Worm (Caenorhabditis elegans): ENCODE results near the gene best-12.

DNA sequence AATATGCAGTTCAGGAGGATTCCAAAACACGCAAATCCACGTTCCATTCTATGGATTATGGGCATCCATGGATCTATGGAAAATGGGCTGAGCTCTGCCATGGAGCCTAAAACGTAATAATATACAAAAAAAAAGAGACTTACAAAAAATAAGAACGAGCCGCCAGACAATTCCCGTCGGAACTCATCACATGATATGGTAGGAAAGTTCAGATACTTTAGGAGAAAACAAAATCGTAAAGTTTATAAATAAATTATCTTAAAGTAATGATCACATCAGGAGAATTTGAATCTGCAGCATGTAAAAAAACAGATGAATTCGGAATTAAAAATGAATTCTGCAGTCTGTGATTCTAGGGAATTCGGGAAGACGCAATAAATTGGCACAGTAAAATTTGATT lies 33.6 kb upstream of the best-12 start, which contains the start of gene str-232:
- TF ChIP-seq lin-15B (tag; optimal IDR thresholded peaks at IDR 0.05) (no peak), aly-2 (tag; optimal IDR thresholded peaks at IDR 0.05) (no peak), R02D3.7 (tag; optimal IDR thresholded peaks at IDR 0.05) (no peak)

Measured in whole organism, L4 larva.